Fruit fly (Drosophila melanogaster) Kc167 (cell line): ENCODE measurements around the gene Hip14.

Experiments used
- Myc ChIP-seq: fragments of >200 bp; optimal IDR thresholded peaks from 2 replicates; lab custom pipeline; 2017; ENCODE audit warnings: missing external identifiers
- Sin3A ChIP-seq: fragments of >200 bp; optimal IDR thresholded peaks from 2 replicates; lab custom pipeline; 2018; ENCODE audit warnings: missing external identifiers
- h ChIP-seq: fragments of >200 bp; optimal IDR thresholded peaks from 3 replicates; lab custom pipeline; 2018; ENCODE audit warnings: missing external identifiers
- psq ChIP-seq: fragments of >200 bp; optimal IDR thresholded peaks from 2 replicates; lab custom pipeline; 2017; ENCODE audit warnings: missing external identifiers
- ttk ChIP-seq: sonication (Bioruptor generic); optimal IDR thresholded peaks from 2 replicates; lab custom pipeline; 2017; ENCODE audit warnings: missing external identifiers

dm6 chr3L:15974166-15974565 lies 13.9 kb upstream of the Hip14 start:
- TF ChIP-seq Myc (lab: Kevin White, UChicago) (no peak), psq (no peak), ttk (lab: Kevin White, UChicago) (no peak), h (lab: Kevin White, UChicago) (no peak), Sin3A (lab: Kevin White, UChicago) (no peak)
